Fruit fly (Drosophila melanogaster): ENCODE measurements around the gene CG7202.
A peak's percentile ranks its signal among the peaks of the same experiment; 100 is the strongest.

CG7202 gene

dm6 chr3L:21515823-21516715 is 23.5 kb upstream of the CG7202 start, which contains the start of the genes SAK and Cdk12 (continued):
- TF ChIP-seq jumu (GFP tag; optimal IDR thresholded peaks at IDR 0.05) (peak; percentile 59), CG1233 (GFP tag; optimal IDR thresholded peaks at IDR 0.05) (peak; percentile 83), Hand (GFP tag; optimal IDR thresholded peaks at IDR 0.05) (peak; percentile 36), ems (GFP tag; optimal IDR thresholded peaks at IDR 0.05) (peak; percentile 12), ssp (GFP tag; IDR thresholded peaks at IDR 0.05) (peak; percentile 97), CG6765 (GFP tag; optimal IDR thresholded peaks at IDR 0.05) (peak; percentile 76), lmd (GFP tag; IDR thresholded peaks at IDR 0.05) (peak; percentile 87), fru (optimal IDR thresholded peaks at IDR 0.05) (no peak), Myb (GFP tag; optimal IDR thresholded peaks at IDR 0.05) (peak; percentile 54), BEAF-32 (GFP tag; optimal IDR thresholded peaks at IDR 0.05) (peak; percentile 63), dati (GFP tag; IDR thresholded peaks at IDR 0.05) (peak; percentile 45; the same call in 1 of the 2 replicates), scrt (GFP tag; optimal IDR thresholded peaks at IDR 0.05) (peak; percentile 71), zen (tag; optimal IDR thresholded peaks at IDR 0.05) (peak; percentile 87), Fer2 (tag; optimal IDR thresholded peaks at IDR 0.05) (peak; percentile 73), unc-4 (GFP tag; IDR thresholded peaks at IDR 0.05; ENCODE audit: partially characterized antibody) (peak; percentile 37; the same call in 1 of the 2 replicates), Dad (GFP tag; optimal IDR thresholded peaks at IDR 0.05) (peak; percentile 48), CG7745 (tag; optimal IDR thresholded peaks at IDR 0.05) (peak; percentile 36), knrl (GFP tag; IDR thresholded peaks at IDR 0.05; ENCODE audit: partially characterized antibody) (peak; percentile 64), Deaf1 (tag; optimal IDR thresholded peaks at IDR 0.05) (no peak), GATAe (GFP tag; conservative IDR thresholded peaks at IDR 0.05) (peak; percentile 38; the same call in 1 of the 2 replicates), Eip74EF (GFP tag; optimal IDR thresholded peaks at IDR 0.05) (peak in 1 of 2 experiments; percentile 66), CG1024 (GFP tag; IDR thresholded peaks at IDR 0.05) (peak; percentile 77), stc (GFP tag; IDR thresholded peaks at IDR 0.05) (peak; percentile 73), shn (GFP tag; optimal IDR thresholded peaks at IDR 0.05) (peak; percentile 55), CG7963 (GFP tag; IDR thresholded peaks at IDR 0.05; ENCODE audit: partially characterized antibody) (0 out of 3 replicates have a peak, but pooled peaks have one; percentile 32), Oli (tag; optimal IDR thresholded peaks at IDR 0.05) (peak; percentile 84), eve (GFP tag; optimal IDR thresholded peaks at IDR 0.05) (peak in 1 of 2 experiments; percentile 78), jing (GFP tag; optimal IDR thresholded peaks at IDR 0.05) (peak; percentile 48), Bdp1 (GFP tag; optimal IDR thresholded peaks at IDR 0.05) (peak; percentile 56), bowl (GFP tag; IDR thresholded peaks at IDR 0.05) (0 out of 2 replicates have a peak, but pooled peaks have one; percentile 30), CG10654 (GFP tag; optimal IDR thresholded peaks at IDR 0.05) (peak; percentile 64), phol (tag; optimal IDR thresholded peaks at IDR 0.05) (peak; percentile 89), Fer3 (tag; optimal IDR thresholded peaks at IDR 0.05) (peak; percentile 82), Tbp (GFP tag; optimal IDR thresholded peaks at IDR 0.05) (no peak), schlank (tag; optimal IDR thresholded peaks at IDR 0.05) (peak; percentile 55), CG16863 (GFP tag; optimal IDR thresholded peaks at IDR 0.05) (peak; percentile 54), CG3726 (GFP tag; IDR thresholded peaks at IDR 0.05) (peak; percentile 73; the same call in 2 of the 3 replicates), CG33213 (GFP tag; optimal IDR thresholded peaks at IDR 0.05) (no peak), CG6813 (GFP tag; optimal IDR thresholded peaks at IDR 0.05) (peak; percentile 42), HLHmδ (GFP tag; optimal IDR thresholded peaks at IDR 0.05) (no peak), Usf (GFP tag; optimal IDR thresholded peaks at IDR 0.05) (peak; percentile 78), Hr51 (GFP tag; optimal IDR thresholded peaks at IDR 0.05) (peak; percentile 61 to 86), Awh (GFP tag; IDR thresholded peaks at IDR 0.05) (peak; percentile 70), CG11456 (GFP tag; IDR thresholded peaks at IDR 0.05) (peak; percentile 88), pnt (GFP tag; optimal IDR thresholded peaks at IDR 0.05) (peak; percentile 71), CG9797 (GFP tag; optimal IDR thresholded peaks at IDR 0.05) (peak; percentile 37), tio (GFP tag; optimal IDR thresholded peaks at IDR 0.05) (peak; percentile 88), CG32772 (GFP tag; IDR thresholded peaks at IDR 0.05) (peak; percentile 76)
